Fruit fly (Drosophila melanogaster) whole organism, embryonic: Measurements from ENCODE around the gene Adh.
A peak's percentile ranks its signal among the peaks of the same experiment; 100 is the strongest.

Experiments
- Atf6 ChIP-seq: fragments of 200-800 bp; sonication (Bioruptor generic); IDR thresholded peaks from 2 replicates; pipeline ENCODE4 v1.3.6; 2022; ENCODE audit warnings: missing biosample characterization, missing genetic modification characterization
- B-H1 ChIP-seq: fragments of 200-800 bp; sonication (Bioruptor generic); IDR thresholded peaks from 3 replicates; pipeline ENCODE4 v1.3.6; 2022; ENCODE audit warnings: missing biosample characterization, missing genetic modification characterization
- CG10267 ChIP-seq: fragments of 200-800 bp; sonication (Bioruptor generic); optimal IDR thresholded peaks from 2 replicates; lab custom pipeline; 2018; ENCODE audit warnings: missing biosample characterization, mild to moderate bottlenecking, missing genetic modification characterization, moderate library complexity
- CG1233 ChIP-seq: fragments of 200-800 bp; sonication (Bioruptor generic); optimal IDR thresholded peaks from 4 replicates; lab custom pipeline; 2018; ENCODE audit warnings: missing biosample characterization, mild to moderate bottlenecking, missing genetic modification characterization
- CG12744 ChIP-seq: fragments of 200-800 bp; sonication (Bioruptor generic); optimal IDR thresholded peaks from 2 replicates; lab custom pipeline; 2016; ENCODE audit warnings: missing biosample characterization, missing genetic modification characterization
- CG14441 ChIP-seq: fragments of 200-800 bp; sonication (Bioruptor generic); IDR thresholded peaks from 2 replicates; pipeline ENCODE4 v1.3.6; 2022; ENCODE audit warnings: missing biosample characterization, missing genetic modification characterization
- CG15011 ChIP-seq: fragments of 200-800 bp; sonication (Bioruptor generic); optimal IDR thresholded peaks from 3 replicates; lab custom pipeline; 2018; ENCODE audit warnings: missing biosample characterization, mild to moderate bottlenecking, missing genetic modification characterization
- CG15073 ChIP-seq: fragments of 200-800 bp; sonication (Bioruptor generic); optimal IDR thresholded peaks from 2 replicates; lab custom pipeline; 2016; ENCODE audit warnings: missing biosample characterization, missing genetic modification characterization
- CG15479 ChIP-seq: fragments of 200-800 bp; sonication (Bioruptor generic); optimal IDR thresholded peaks from 3 replicates; lab custom pipeline; 2019; ENCODE audit warnings: missing biosample characterization, mild to moderate bottlenecking, missing genetic modification characterization, moderate library complexity
- CG15514 ChIP-seq: fragments of 200-800 bp; sonication (Bioruptor generic); optimal IDR thresholded peaks from 3 replicates; lab custom pipeline; 2017; ENCODE audit warnings: missing biosample characterization, missing genetic modification characterization, mild to moderate bottlenecking, moderate library complexity, missing genetic modification reagents
- CG15696 ChIP-seq: fragments of 200-800 bp; sonication (Bioruptor generic); optimal IDR thresholded peaks from 2 replicates; lab custom pipeline; 2019; ENCODE audit warnings: missing biosample characterization, mild to moderate bottlenecking, missing genetic modification characterization, moderate library complexity
- CG1602 ChIP-seq: fragments of 200-800 bp; sonication (Bioruptor generic); optimal IDR thresholded peaks from 3 replicates; lab custom pipeline; 2016; ENCODE audit warnings: missing biosample characterization, missing genetic modification characterization
- CG17802 ChIP-seq: fragments of 200-800 bp; sonication (Bioruptor generic); optimal IDR thresholded peaks from 2 replicates; lab custom pipeline; 2018; ENCODE audit warnings: missing biosample characterization, mild to moderate bottlenecking, missing genetic modification characterization, moderate library complexity
- CG18619 ChIP-seq: fragments of 200-800 bp; sonication (Bioruptor generic); optimal IDR thresholded peaks from 3 replicates; lab custom pipeline; 2017; ENCODE audit warnings: missing biosample characterization, mild to moderate bottlenecking, missing genetic modification characterization
- CG18764 ChIP-seq: fragments of 200-800 bp; sonication (Bioruptor generic); optimal IDR thresholded peaks from 3 replicates; lab custom pipeline; 2016; ENCODE audit warnings: missing biosample characterization, missing genetic modification characterization
- CG2129 ChIP-seq: fragments of 200-800 bp; sonication (Bioruptor generic); IDR thresholded peaks from 2 replicates; pipeline ENCODE4 v1.3.6; 2022; ENCODE audit warnings: missing biosample characterization, missing genetic modification characterization; ENCODE audit not compliant: partially characterized antibody
- CG2875 ChIP-seq: fragments of 200-800 bp; sonication (Bioruptor generic); optimal IDR thresholded peaks from 2 replicates; lab custom pipeline; 2017; ENCODE audit warnings: missing biosample characterization, mild to moderate bottlenecking, missing genetic modification characterization, missing genetic modification reagents
- CG31224 ChIP-seq: fragments of 200-800 bp; sonication (Bioruptor generic); IDR thresholded peaks from 2 replicates; pipeline ENCODE4 v1.3.6; 2022; ENCODE audit warnings: missing biosample characterization, missing genetic modification characterization
- CG34376 ChIP-seq: fragments of 200-800 bp; sonication (Bioruptor generic); optimal IDR thresholded peaks from 2 replicates; lab custom pipeline; 2018; ENCODE audit warnings: missing biosample characterization, mild to moderate bottlenecking, missing genetic modification characterization
- CG4404 ChIP-seq: fragments of 200-800 bp; sonication (Bioruptor generic); IDR thresholded peaks from 2 replicates; pipeline ENCODE4 v1.3.6; 2022; ENCODE audit warnings: missing biosample characterization, missing genetic modification characterization
- CG6175 ChIP-seq: fragments of 200-800 bp; sonication (Bioruptor generic); IDR thresholded peaks from 3 replicates; pipeline ENCODE4 v1.3.6; 2022; ENCODE audit warnings: missing biosample characterization, missing genetic modification characterization
- CG7271 ChIP-seq: fragments of 200-800 bp; sonication (Bioruptor generic); optimal IDR thresholded peaks from 2 replicates; lab custom pipeline; 2018; ENCODE audit warnings: missing biosample characterization, mild to moderate bottlenecking, missing genetic modification characterization, moderate library complexity
- CG7928 ChIP-seq: fragments of 200-800 bp; sonication (Bioruptor generic); optimal IDR thresholded peaks from 2 replicates; lab custom pipeline; 2017; ENCODE audit warnings: missing biosample characterization, mild to moderate bottlenecking, missing genetic modification characterization
- CG7987 ChIP-seq: fragments of 200-800 bp; sonication (Bioruptor generic); optimal IDR thresholded peaks from 2 replicates; lab custom pipeline; 2018; ENCODE audit warnings: missing biosample characterization, mild to moderate bottlenecking, missing genetic modification characterization, moderate library complexity
- CG9609 ChIP-seq: fragments of 200-800 bp; sonication (Bioruptor generic); optimal IDR thresholded peaks from 3 replicates; lab custom pipeline; 2016; ENCODE audit warnings: missing biosample characterization, missing genetic modification characterization
- Camta ChIP-seq: fragments of 200-800 bp; sonication (Bioruptor generic); optimal IDR thresholded peaks from 2 replicates; lab custom pipeline; 2016; ENCODE audit warnings: missing biosample characterization, missing genetic modification characterization
- CkIIα-i1 ChIP-seq: fragments of 200-800 bp; sonication (Bioruptor generic); IDR thresholded peaks from 2 replicates; pipeline ENCODE4 v1.3.6; 2022; ENCODE audit warnings: missing biosample characterization, missing genetic modification characterization
- Deaf1 ChIP-seq: fragments of 200-800 bp; optimal IDR thresholded peaks from 3 replicates; lab custom pipeline; 2019; ENCODE audit warnings: missing biosample characterization, mild to moderate bottlenecking, missing genetic modification characterization, moderate library complexity
- Hand ChIP-seq: fragments of 200-800 bp; sonication (Bioruptor generic); optimal IDR thresholded peaks from 2 replicates; lab custom pipeline; 2017; ENCODE audit warnings: mild to moderate bottlenecking, missing biosample characterization, missing genetic modification reagents, missing genetic modification characterization
- Lhr ChIP-seq: fragments of 200-800 bp; sonication (Bioruptor generic); optimal IDR thresholded peaks from 3 replicates; lab custom pipeline; 2017; ENCODE audit warnings: mild to moderate bottlenecking, missing biosample characterization, missing genetic modification reagents, missing genetic modification characterization
- MBD-R2 ChIP-seq: fragments of 200-800 bp; sonication (Bioruptor generic); IDR thresholded peaks from 2 replicates; pipeline ENCODE4 v1.3.6; 2022; ENCODE audit warnings: missing biosample characterization, missing genetic modification characterization
- MESR4 ChIP-seq: fragments of 200-800 bp; sonication (Bioruptor generic); optimal IDR thresholded peaks from 2 replicates; lab custom pipeline; 2018; ENCODE audit warnings: missing biosample characterization, mild to moderate bottlenecking, missing genetic modification characterization, moderate library complexity
- NC2β ChIP-seq: fragments of 200-800 bp; sonication (Bioruptor generic); optimal IDR thresholded peaks from 2 replicates; lab custom pipeline; 2016; ENCODE audit warnings: missing biosample characterization, missing genetic modification characterization
- Nf-YA ChIP-seq: fragments of 200-800 bp; sonication (Bioruptor generic); IDR thresholded peaks from 2 replicates; pipeline ENCODE4 v1.3.6; 2022; ENCODE audit warnings: missing biosample characterization, missing genetic modification characterization
- Oaz ChIP-seq: fragments of 200-800 bp; sonication (Bioruptor generic); IDR thresholded peaks from 2 replicates; pipeline ENCODE4 v1.3.6; 2022; ENCODE audit warnings: missing biosample characterization, missing genetic modification characterization
- Xbp1 ChIP-seq: fragments of 200-800 bp; sonication (Bioruptor generic); optimal IDR thresholded peaks from 3 replicates; lab custom pipeline; 2016; ENCODE audit warnings: missing biosample characterization, mild to moderate bottlenecking, missing genetic modification characterization
- cg ChIP-seq: fragments of 200-800 bp; sonication (Bioruptor generic); optimal IDR thresholded peaks from 3 replicates; lab custom pipeline; 2019; ENCODE audit warnings: missing biosample characterization, mild to moderate bottlenecking, missing genetic modification characterization, moderate library complexity
- dimm ChIP-seq: fragments of 200-800 bp; sonication (Bioruptor generic); IDR thresholded peaks from 2 replicates; pipeline ENCODE4 v1.3.6; 2022; ENCODE audit warnings: missing biosample characterization, missing genetic modification characterization
- emc ChIP-seq: fragments of 200-800 bp; sonication (Bioruptor generic); optimal IDR thresholded peaks from 2 replicates; lab custom pipeline; 2016; ENCODE audit warnings: missing biosample characterization, missing genetic modification characterization
- esg ChIP-seq: fragments of 200-800 bp; sonication (Bioruptor generic); conservative IDR thresholded peaks from 2 replicates; pipeline ENCODE4 v1.3.6; 2022; ENCODE audit warnings: missing biosample characterization, missing genetic modification characterization
- eyg ChIP-seq: fragments of 200-800 bp; sonication (Bioruptor generic); optimal IDR thresholded peaks from 3 replicates; lab custom pipeline; 2016; ENCODE audit warnings: missing biosample characterization, missing genetic modification characterization
- fd64A ChIP-seq: fragments of 200-800 bp; sonication (Bioruptor generic); optimal IDR thresholded peaks from 3 replicates; lab custom pipeline; 2018; ENCODE audit warnings: missing biosample characterization, mild to moderate bottlenecking, missing genetic modification characterization
- fd96Cb ChIP-seq: fragments of 200-800 bp; sonication (Bioruptor generic); optimal IDR thresholded peaks from 2 replicates; lab custom pipeline; 2018; ENCODE audit warnings: missing biosample characterization, mild to moderate bottlenecking, missing genetic modification characterization, moderate library complexity
- h ChIP-seq: fragments of >200 bp; optimal IDR thresholded peaks from 2 replicates; lab custom pipeline; 2017
- jigr1 ChIP-seq: fragments of 200-800 bp; sonication (Bioruptor generic); IDR thresholded peaks from 3 replicates; pipeline ENCODE4 v1.3.6; 2022; ENCODE audit warnings: missing biosample characterization, missing genetic modification characterization
- jing ChIP-seq: fragments of 200-800 bp; sonication (Bioruptor generic); optimal IDR thresholded peaks from 2 replicates; lab custom pipeline; 2018; ENCODE audit warnings: missing biosample characterization, mild to moderate bottlenecking, missing genetic modification characterization
- lilli ChIP-seq: fragments of 200-800 bp; sonication (Bioruptor generic); optimal IDR thresholded peaks from 3 replicates; lab custom pipeline; 2016; ENCODE audit warnings: missing biosample characterization, missing genetic modification characterization
- maf-S ChIP-seq: fragments of 200-800 bp; sonication (Bioruptor generic); optimal IDR thresholded peaks from 2 replicates; lab custom pipeline; 2016; ENCODE audit warnings: missing biosample characterization, missing genetic modification characterization
- nmo ChIP-seq: fragments of 200-800 bp; sonication (Bioruptor generic); optimal IDR thresholded peaks from 2 replicates; lab custom pipeline; 2018; ENCODE audit warnings: missing biosample characterization, mild to moderate bottlenecking, missing genetic modification characterization, moderate library complexity
- ranshi ChIP-seq: fragments of 200-800 bp; sonication (Bioruptor generic); IDR thresholded peaks from 2 replicates; pipeline ENCODE4 v1.3.6; 2022; ENCODE audit warnings: missing biosample characterization, missing genetic modification characterization
- sens ChIP-seq: fragments of 200-800 bp; sonication (Bioruptor generic); peaks from one replicate; lab custom pipeline; 2016; ENCODE audit warnings: missing biosample characterization, missing genetic modification characterization
- tna ChIP-seq: fragments of 200-800 bp; sonication (Bioruptor generic); IDR thresholded peaks from 2 replicates; pipeline ENCODE4 v1.3.6; 2022; ENCODE audit warnings: missing biosample characterization, missing genetic modification characterization; ENCODE audit not compliant: partially characterized antibody

The Adh gene

dm6 chr2L:14615749-14616348, 497 bp downstream of the Adh start (continued):
- TF ChIP-seq B-H1 (GFP tag; lab: Robert Waterston, UW) (0 out of 3 replicates have a peak, but pooled peaks have one; percentile 1), NC2β (GFP tag; lab: Kevin White, UChicago) (no peak), CG17802 (no peak), MESR4 (GFP tag; lab: Kevin White, UChicago) (no peak), CG18619 (GFP tag; lab: Kevin White, UChicago) (no peak), h (no peak), CG6175 (no peak), fd96Cb (tag; lab: Kevin White, UChicago) (no peak), jigr1 (GFP tag; lab: Robert Waterston, UW) (no peak), CG34376 (peak; percentile 4), CG1233 (no peak), sens (no peak), CG15479 (no peak), CG31224 (no peak), Oaz (GFP tag; lab: Robert Waterston, UW) (no peak), tna (GFP tag; lab: Robert Waterston, UW) (no peak), CG18764 (GFP tag; lab: Kevin White, UChicago) (no peak), CG10267 (tag; lab: Kevin White, UChicago) (no peak), CG9609 (GFP tag; lab: Kevin White, UChicago) (no peak), CG15011 (GFP tag; lab: Kevin White, UChicago) (no peak), CG15073 (GFP tag; lab: Kevin White, UChicago) (no peak), CG2129 (GFP tag; lab: Robert Waterston, UW) (no peak), Atf6 (no peak), Hand (GFP tag; lab: Kevin White, UChicago) (peak; percentile 68), CG7271 (tag; lab: Kevin White, UChicago) (no peak), CG2875 (GFP tag; lab: Kevin White, UChicago) (no peak), CG1602 (GFP tag; lab: Kevin White, UChicago) (no peak), nmo (GFP tag; lab: Kevin White, UChicago) (no peak), fd64A (GFP tag; lab: Kevin White, UChicago) (no peak), ranshi (no peak), CG14441 (no peak), emc (GFP tag; lab: Kevin White, UChicago) (no peak), eyg (GFP tag; lab: Kevin White, UChicago) (no peak), Deaf1 (tag; lab: Kevin White, UChicago) (peak; percentile 67), maf-S (no peak), CG15514 (GFP tag; lab: Kevin White, UChicago) (peak; percentile 2), CG15696 (tag; lab: Kevin White, UChicago) (no peak), CkIIα-i1 (GFP tag; lab: Robert Waterston, UW) (no peak), jing (no peak), Lhr (GFP tag; lab: Kevin White, UChicago) (no peak), esg (GFP tag; lab: Robert Waterston, UW) (no peak), cg (GFP tag; lab: Kevin White, UChicago) (peak; percentile 23), Xbp1 (no peak), CG12744 (no peak), CG7987 (GFP tag; lab: Kevin White, UChicago) (no peak), Camta (GFP tag; lab: Kevin White, UChicago) (no peak), Nf-YA (GFP tag; lab: Robert Waterston, UW) (no peak), MBD-R2 (GFP tag; lab: Robert Waterston, UW) (no peak), CG4404 (GFP tag; lab: Robert Waterston, UW) (no peak), lilli (no peak), CG7928 (GFP tag; lab: Kevin White, UChicago) (no peak), dimm (no peak)
